Fruit fly (Drosophila melanogaster) whole organism, embryonic: Measurements from ENCODE around the gene Hecw.
A peak's percentile ranks its signal among the peaks of the same experiment; 100 is the strongest.

ENCODE experiments used
- Abd-B ChIP-seq: fragments of 200-800 bp; sonication (Bioruptor generic); optimal IDR thresholded peaks from 2 replicates; lab custom pipeline; 2018; ENCODE audit warnings: missing biosample characterization, mild to moderate bottlenecking, missing genetic modification characterization, moderate library complexity
- Atf6 ChIP-seq: fragments of 200-800 bp; sonication (Bioruptor generic); IDR thresholded peaks from 2 replicates; pipeline ENCODE4 v1.3.6; 2022; ENCODE audit warnings: missing biosample characterization, missing genetic modification characterization
- BtbVII ChIP-seq: fragments of 200-800 bp; sonication (Bioruptor generic); optimal IDR thresholded peaks from 3 replicates; lab custom pipeline; 2017; ENCODE audit warnings: missing biosample characterization, mild to moderate bottlenecking, missing genetic modification characterization
- CG11398 ChIP-seq: fragments of 200-800 bp; sonication (Bioruptor generic); optimal IDR thresholded peaks from 2 replicates; lab custom pipeline; 2016; ENCODE audit warnings: missing biosample characterization, missing genetic modification characterization
- CG13123 ChIP-seq: fragments of 200-800 bp; sonication (Bioruptor generic); optimal IDR thresholded peaks from 2 replicates; lab custom pipeline; 2016; ENCODE audit warnings: missing biosample characterization, missing genetic modification characterization
- CG13287 ChIP-seq: fragments of 200-800 bp; sonication (Bioruptor generic); IDR thresholded peaks from 2 replicates; pipeline ENCODE4 v1.3.6; 2022; ENCODE audit warnings: missing biosample characterization, missing genetic modification characterization; ENCODE audit not compliant: partially characterized antibody
- CG13424 ChIP-seq: fragments of 200-800 bp; sonication (Bioruptor generic); optimal IDR thresholded peaks from 2 replicates; lab custom pipeline; 2019; ENCODE audit warnings: missing biosample characterization, mild to moderate bottlenecking, missing genetic modification characterization, moderate library complexity
- CG15269 ChIP-seq: fragments of 200-800 bp; sonication (Bioruptor generic); optimal IDR thresholded peaks from 2 replicates; lab custom pipeline; 2018; ENCODE audit warnings: missing biosample characterization, mild to moderate bottlenecking, missing genetic modification characterization, moderate library complexity
- CG15479 ChIP-seq: fragments of 200-800 bp; sonication (Bioruptor generic); optimal IDR thresholded peaks from 3 replicates; lab custom pipeline; 2019; ENCODE audit warnings: missing biosample characterization, mild to moderate bottlenecking, missing genetic modification characterization, moderate library complexity
- CG15601 ChIP-seq: fragments of 200-800 bp; sonication (Bioruptor generic); optimal IDR thresholded peaks from 3 replicates; lab custom pipeline; 2019; ENCODE audit warnings: missing biosample characterization, mild to moderate bottlenecking, missing genetic modification characterization, moderate library complexity
- CG1603 ChIP-seq: fragments of 200-800 bp; sonication (Bioruptor generic); optimal IDR thresholded peaks from 2 replicates; lab custom pipeline; 2019; ENCODE audit warnings: missing biosample characterization, mild to moderate bottlenecking, missing genetic modification characterization, moderate library complexity
- CG17359 ChIP-seq: fragments of 200-800 bp; sonication (Bioruptor generic); optimal IDR thresholded peaks from 3 replicates; lab custom pipeline; 2018; ENCODE audit warnings: missing biosample characterization, mild to moderate bottlenecking, missing genetic modification characterization, moderate library complexity
- CG18599 ChIP-seq: fragments of 200-800 bp; sonication (Bioruptor generic); optimal IDR thresholded peaks from 3 replicates; lab custom pipeline; 2017; ENCODE audit warnings: missing biosample characterization, missing genetic modification characterization, mild to moderate bottlenecking, moderate library complexity, missing genetic modification reagents
- CG2678 ChIP-seq: fragments of 200-800 bp; sonication (Bioruptor generic); optimal IDR thresholded peaks from 3 replicates; lab custom pipeline; 2019; ENCODE audit warnings: missing biosample characterization, mild to moderate bottlenecking, missing genetic modification characterization, moderate library complexity
- CG32772 ChIP-seq: fragments of 200-800 bp; sonication (Bioruptor generic); IDR thresholded peaks from 2 replicates; pipeline ENCODE4 v1.3.6; 2022; ENCODE audit warnings: missing biosample characterization, missing genetic modification characterization
- CG3281 ChIP-seq: fragments of 200-800 bp; sonication (Bioruptor generic); optimal IDR thresholded peaks from 3 replicates; lab custom pipeline; 2017; ENCODE audit warnings: missing biosample characterization, mild to moderate bottlenecking, missing genetic modification characterization
- CG4282 ChIP-seq: fragments of 200-800 bp; sonication (Bioruptor generic); optimal IDR thresholded peaks from 2 replicates; lab custom pipeline; 2016; ENCODE audit warnings: missing biosample characterization, missing genetic modification characterization
- CG4404 ChIP-seq: fragments of 200-800 bp; sonication (Bioruptor generic); IDR thresholded peaks from 2 replicates; pipeline ENCODE4 v1.3.6; 2022; ENCODE audit warnings: missing biosample characterization, missing genetic modification characterization
- CG7556 ChIP-seq: fragments of 200-800 bp; sonication (Bioruptor generic); optimal IDR thresholded peaks from 2 replicates; lab custom pipeline; 2017; ENCODE audit warnings: missing biosample characterization, mild to moderate bottlenecking, missing genetic modification characterization
- Camta ChIP-seq: fragments of 200-800 bp; sonication (Bioruptor generic); optimal IDR thresholded peaks from 2 replicates; lab custom pipeline; 2016; ENCODE audit warnings: missing biosample characterization, missing genetic modification characterization
- D19A ChIP-seq: fragments of 200-800 bp; optimal IDR thresholded peaks from 3 replicates; lab custom pipeline; 2019; ENCODE audit warnings: missing biosample characterization, mild to moderate bottlenecking, missing genetic modification characterization, moderate library complexity
- D19B ChIP-seq: fragments of 200-800 bp; sonication (Bioruptor generic); optimal IDR thresholded peaks from 2 replicates; lab custom pipeline; 2017; ENCODE audit warnings: missing biosample characterization, mild to moderate bottlenecking, missing genetic modification characterization
- Deaf1 ChIP-seq: fragments of 200-800 bp; optimal IDR thresholded peaks from 3 replicates; lab custom pipeline; 2019; ENCODE audit warnings: missing biosample characterization, mild to moderate bottlenecking, missing genetic modification characterization, moderate library complexity
- HHEX ChIP-seq: fragments of 200-800 bp; sonication (Bioruptor generic); optimal IDR thresholded peaks from 3 replicates; lab custom pipeline; 2017; ENCODE audit warnings: missing biosample characterization, mild to moderate bottlenecking, missing genetic modification characterization, missing genetic modification reagents
- HLHmδ ChIP-seq: fragments of 200-800 bp; sonication (Bioruptor generic); optimal IDR thresholded peaks from 2 replicates; lab custom pipeline; 2018; ENCODE audit warnings: missing biosample characterization, mild to moderate bottlenecking, missing genetic modification characterization, moderate library complexity
- Hr51 ChIP-seq, 2 experiments: fragments of 200-800 bp; sonication (Bioruptor generic); optimal IDR thresholded peaks; 2 replicates in 1 of 2; 3 replicates in 1 of 2; lab custom pipeline; 2016 to 2018; ENCODE audit warnings: missing biosample characterization in 2 of 2, missing genetic modification characterization in 2 of 2, mild to moderate bottlenecking in 1 of 2, moderate library complexity in 1 of 2
- Med ChIP-seq: fragments of 200-800 bp; sonication (Bioruptor generic); peaks from one replicate; lab custom pipeline; 2016; ENCODE audit warnings: missing biosample characterization, missing genetic modification characterization, mild to moderate bottlenecking, inconsistent platforms, moderate library complexity
- NFAT ChIP-seq: fragments of 200-800 bp; sonication (Bioruptor generic); IDR thresholded peaks from 2 replicates; pipeline ENCODE4 v1.3.6; 2022; ENCODE audit warnings: missing biosample characterization, missing genetic modification characterization
- NfI ChIP-seq: fragments of 200-800 bp; sonication (Bioruptor generic); optimal IDR thresholded peaks from 3 replicates; lab custom pipeline; 2018; ENCODE audit warnings: missing biosample characterization, mild to moderate bottlenecking, missing genetic modification characterization, moderate library complexity
- Oli ChIP-seq: fragments of 200-800 bp; sonication (Bioruptor generic); optimal IDR thresholded peaks from 2 replicates; lab custom pipeline; 2018; ENCODE audit warnings: missing biosample characterization, mild to moderate bottlenecking, missing genetic modification characterization, moderate library complexity
- Opbp ChIP-seq: fragments of 200-800 bp; sonication (Bioruptor generic); IDR thresholded peaks from 3 replicates; pipeline ENCODE4 v1.3.6; 2022; ENCODE audit warnings: missing biosample characterization, missing genetic modification characterization; ENCODE audit not compliant: partially characterized antibody
- Ssrp ChIP-seq: fragments of 200-800 bp; sonication (Bioruptor generic); optimal IDR thresholded peaks from 2 replicates; lab custom pipeline; 2018; ENCODE audit warnings: missing biosample characterization, mild to moderate bottlenecking, missing genetic modification characterization, moderate library complexity
- Trl ChIP-seq, 3 experiments: fragments of >200 bp in 2 of 3; fragments of 200-800 bp in 1 of 3; sonication (Bioruptor generic) in 1 of 3; optimal IDR thresholded peaks; 2 replicates in 1 of 3; 3 replicates in 2 of 3; lab custom pipeline; 2016 to 2017; ENCODE audit warnings: missing biosample characterization in 1 of 3, missing genetic modification characterization in 1 of 3
- ac ChIP-seq: fragments of 200-800 bp; sonication (Bioruptor generic); optimal IDR thresholded peaks from 3 replicates; lab custom pipeline; 2017; ENCODE audit warnings: missing biosample characterization, mild to moderate bottlenecking, missing genetic modification characterization
- al ChIP-seq: fragments of 200-800 bp; sonication (Bioruptor generic); IDR thresholded peaks from 2 replicates; pipeline ENCODE4 v1.3.6; 2022; ENCODE audit warnings: missing biosample characterization, missing genetic modification characterization
- bcd ChIP-seq: fragments of 200-800 bp; sonication (Bioruptor generic); optimal IDR thresholded peaks from 2 replicates; lab custom pipeline; 2017; ENCODE audit warnings: missing biosample characterization, mild to moderate bottlenecking, missing genetic modification characterization
- crol ChIP-seq: fragments of 200-800 bp; sonication (Bioruptor generic); IDR thresholded peaks from 2 replicates; pipeline ENCODE4 v1.3.6; 2022; ENCODE audit warnings: missing biosample characterization, missing genetic modification characterization
- dmrt11E ChIP-seq: fragments of 200-800 bp; sonication (Bioruptor generic); optimal IDR thresholded peaks from 3 replicates; lab custom pipeline; 2018; ENCODE audit warnings: missing biosample characterization, mild to moderate bottlenecking, missing genetic modification characterization, moderate library complexity
- dysf ChIP-seq: fragments of 200-800 bp; sonication (Bioruptor generic); IDR thresholded peaks from 3 replicates; pipeline ENCODE4 v1.3.6; 2022; ENCODE audit warnings: missing biosample characterization, missing genetic modification characterization
- en ChIP-seq: fragments of 200-800 bp; sonication (Bioruptor generic); optimal IDR thresholded peaks from 2 replicates; lab custom pipeline; 2016; ENCODE audit warnings: missing biosample characterization, missing genetic modification characterization
- exex ChIP-seq: fragments of 200-800 bp; sonication (Bioruptor generic); optimal IDR thresholded peaks from 4 replicates; lab custom pipeline; 2018; ENCODE audit warnings: missing biosample characterization, mild to moderate bottlenecking, missing genetic modification characterization, moderate library complexity
- fd96Cb ChIP-seq: fragments of 200-800 bp; sonication (Bioruptor generic); optimal IDR thresholded peaks from 2 replicates; lab custom pipeline; 2018; ENCODE audit warnings: missing biosample characterization, mild to moderate bottlenecking, missing genetic modification characterization, moderate library complexity
- jumu ChIP-seq: fragments of 200-800 bp; sonication (Bioruptor generic); optimal IDR thresholded peaks from 3 replicates; lab custom pipeline; 2016; ENCODE audit warnings: missing biosample characterization, missing genetic modification characterization
- mirr ChIP-seq: fragments of 200-800 bp; sonication (Bioruptor generic); optimal IDR thresholded peaks from 3 replicates; lab custom pipeline; 2018; ENCODE audit warnings: missing biosample characterization, mild to moderate bottlenecking, missing genetic modification characterization
- pzg ChIP-seq: fragments of 200-800 bp; sonication (Bioruptor generic); optimal IDR thresholded peaks from 3 replicates; lab custom pipeline; 2018; ENCODE audit warnings: missing biosample characterization, mild to moderate bottlenecking, missing genetic modification characterization, moderate library complexity
- vvl ChIP-seq: fragments of 200-800 bp; sonication (Bioruptor generic); IDR thresholded peaks from 2 replicates; pipeline ENCODE4 v1.3.6; 2022; ENCODE audit warnings: missing biosample characterization, missing genetic modification characterization

Hecw gene

dm6 chrX:9584104-9584947 lies 24.4 kb upstream of the Hecw start (continued):
- TF ChIP-seq CG17359 (tag; lab: Kevin White, UChicago) (peak; percentile 42), CG4282 (GFP tag; lab: Kevin White, UChicago) (no peak), BtbVII (GFP tag; lab: Kevin White, UChicago) (no peak), CG7556 (no peak), CG13123 (GFP tag; lab: Kevin White, UChicago) (no peak), Oli (tag; lab: Kevin White, UChicago) (peak; percentile 70), CG3281 (peak; percentile 33), crol (peak; percentile 99), CG11398 (peak; percentile 45), dysf (GFP tag; lab: Robert Waterston, UW) (peak; percentile 73), CG2678 (peak; percentile 37), NFAT (GFP tag; lab: Robert Waterston, UW) (peak; percentile 42; the same call in 1 of the 2 replicates), Camta (GFP tag; lab: Kevin White, UChicago) (no peak), ac (GFP tag; lab: Kevin White, UChicago) (no peak), CG32772 (GFP tag; lab: Robert Waterston, UW) (0 out of 2 replicates have a peak, but pooled peaks have one; percentile 36), Abd-B (peak; percentile 61), D19B (GFP tag; lab: Kevin White, UChicago) (peak; percentile 40), D19A (tag; lab: Kevin White, UChicago) (peak; percentile 97), exex (tag; lab: Kevin White, UChicago) (peak; percentile 6), HHEX (GFP tag; lab: Kevin White, UChicago) (peak; percentile 39), Deaf1 (peak; percentile 38), CG13424 (peak; percentile 36), Ssrp (tag; lab: Kevin White, UChicago) (peak; percentile 34), bcd (GFP tag; lab: Kevin White, UChicago) (peak; percentile 48), CG15479 (GFP tag; lab: Kevin White, UChicago) (no peak), Trl (optimal IDR thresholded peaks at IDR 0.05; lab: Kevin White, UChicago) (peak; percentile 69 to 91), Trl (GFP tag; optimal IDR thresholded peaks at IDR 0.05; lab: Kevin White, UChicago) (no peak), Med (GFP tag; lab: Kevin White, UChicago) (peak; percentile 85), fd96Cb (tag; lab: Kevin White, UChicago) (peak; percentile 22), pzg (GFP tag; lab: Kevin White, UChicago) (peak; percentile 4), CG18599 (GFP tag; lab: Kevin White, UChicago) (peak; percentile 48), CG15269 (tag; lab: Kevin White, UChicago) (peak; percentile 68), dmrt11E (tag; lab: Kevin White, UChicago) (peak; percentile 12), CG15601 (no peak), Opbp (GFP tag; lab: Robert Waterston, UW) (peak; percentile 12; the same call in 1 of the 3 replicates), mirr (GFP tag; lab: Kevin White, UChicago) (peak; percentile 85), vvl (GFP tag; lab: Robert Waterston, UW) (0 out of 2 replicates have a peak, but pooled peaks have one; percentile 17), jumu (GFP tag; lab: Kevin White, UChicago) (no peak), HLHmδ (GFP tag; lab: Kevin White, UChicago) (peak; percentile 1), CG1603 (tag; lab: Kevin White, UChicago) (peak; percentile 3), Atf6 (GFP tag; lab: Robert Waterston, UW) (no peak), CG4404 (GFP tag; lab: Robert Waterston, UW) (peak; percentile 34; the same call in 1 of the 2 replicates), Hr51 (GFP tag; optimal IDR thresholded peaks at IDR 0.05; lab: Kevin White, UChicago) (peak in 1 of 2 experiments; percentile 27), al (GFP tag; lab: Robert Waterston, UW) (0 out of 2 replicates have a peak, but pooled peaks have one; percentile 11), CG13287 (GFP tag; lab: Robert Waterston, UW) (peak; percentile 22; the same call in 1 of the 2 replicates), NfI (GFP tag; lab: Kevin White, UChicago) (peak; percentile 54), en (GFP tag; lab: Kevin White, UChicago) (no peak)
